Fruit fly (Drosophila melanogaster) whole organism, embryonic: ENCODE data around the gene CG2854.
A peak's percentile ranks its signal among the peaks of the same experiment; 100 is the strongest.

Experiments used
- Bgb ChIP-seq: fragments of 200-800 bp; sonication (Bioruptor generic); IDR thresholded peaks from 2 replicates; pipeline ENCODE4 v1.3.6; 2022; ENCODE audit warnings: missing biosample characterization, missing genetic modification characterization; ENCODE audit not compliant: partially characterized antibody
- BtbVII ChIP-seq: fragments of 200-800 bp; sonication (Bioruptor generic); optimal IDR thresholded peaks from 3 replicates; lab custom pipeline; 2017; ENCODE audit warnings: missing biosample characterization, mild to moderate bottlenecking, missing genetic modification characterization
- CG10462 ChIP-seq: fragments of 200-800 bp; sonication (Bioruptor generic); optimal IDR thresholded peaks from 2 replicates; lab custom pipeline; 2016; ENCODE audit warnings: missing biosample characterization, missing genetic modification characterization
- CG11696 ChIP-seq: fragments of 200-800 bp; sonication (Bioruptor generic); IDR thresholded peaks from 2 replicates; pipeline ENCODE4 v1.3.6; 2022; ENCODE audit warnings: missing biosample characterization, missing genetic modification characterization
- CG12236 ChIP-seq: fragments of 200-800 bp; sonication (Bioruptor generic); optimal IDR thresholded peaks from 2 replicates; lab custom pipeline; 2016; ENCODE audit warnings: missing biosample characterization, missing genetic modification characterization
- CG12391 ChIP-seq: fragments of 200-800 bp; sonication (Bioruptor generic); optimal IDR thresholded peaks from 3 replicates; lab custom pipeline; 2018; ENCODE audit warnings: missing biosample characterization, mild to moderate bottlenecking, missing genetic modification characterization, moderate library complexity
- CG13424 ChIP-seq: fragments of 200-800 bp; sonication (Bioruptor generic); optimal IDR thresholded peaks from 2 replicates; lab custom pipeline; 2019; ENCODE audit warnings: missing biosample characterization, mild to moderate bottlenecking, missing genetic modification characterization, moderate library complexity
- CG15073 ChIP-seq: fragments of 200-800 bp; sonication (Bioruptor generic); optimal IDR thresholded peaks from 2 replicates; lab custom pipeline; 2016; ENCODE audit warnings: missing biosample characterization, missing genetic modification characterization
- CG15514 ChIP-seq: fragments of 200-800 bp; sonication (Bioruptor generic); optimal IDR thresholded peaks from 3 replicates; lab custom pipeline; 2017; ENCODE audit warnings: missing biosample characterization, missing genetic modification characterization, mild to moderate bottlenecking, moderate library complexity, missing genetic modification reagents
- CG18262 ChIP-seq: fragments of 200-800 bp; optimal IDR thresholded peaks from 3 replicates; lab custom pipeline; 2019; ENCODE audit warnings: missing biosample characterization, mild to moderate bottlenecking, missing genetic modification characterization, moderate library complexity
- CG1832 ChIP-seq: fragments of 200-800 bp; sonication (Bioruptor generic); optimal IDR thresholded peaks from 2 replicates; lab custom pipeline; 2017; ENCODE audit warnings: missing biosample characterization, mild to moderate bottlenecking, missing genetic modification characterization, inconsistent platforms
- CG18764 ChIP-seq: fragments of 200-800 bp; sonication (Bioruptor generic); optimal IDR thresholded peaks from 3 replicates; lab custom pipeline; 2016; ENCODE audit warnings: missing biosample characterization, missing genetic modification characterization
- CG32532 ChIP-seq: fragments of 200-800 bp; sonication (Bioruptor generic); IDR thresholded peaks from 2 replicates; pipeline ENCODE4 v1.3.6; 2022; ENCODE audit warnings: missing biosample characterization, missing genetic modification characterization
- CG3281 ChIP-seq: fragments of 200-800 bp; sonication (Bioruptor generic); optimal IDR thresholded peaks from 3 replicates; lab custom pipeline; 2017; ENCODE audit warnings: missing biosample characterization, mild to moderate bottlenecking, missing genetic modification characterization
- CG5245 ChIP-seq: fragments of 200-800 bp; sonication (Bioruptor generic); optimal IDR thresholded peaks from 3 replicates; lab custom pipeline; 2016; ENCODE audit warnings: missing biosample characterization, missing genetic modification characterization
- CG6854 ChIP-seq: fragments of 200-800 bp; sonication (Bioruptor generic); optimal IDR thresholded peaks from 3 replicates; lab custom pipeline; 2017; ENCODE audit warnings: missing biosample characterization, mild to moderate bottlenecking, missing genetic modification characterization
- CG8281 ChIP-seq: fragments of 200-800 bp; sonication (Bioruptor generic); optimal IDR thresholded peaks from 2 replicates; lab custom pipeline; 2018; ENCODE audit warnings: missing biosample characterization, mild to moderate bottlenecking, missing genetic modification characterization, moderate library complexity
- CG9437 ChIP-seq: fragments of 200-800 bp; sonication (Bioruptor generic); optimal IDR thresholded peaks from 2 replicates; lab custom pipeline; 2018; ENCODE audit warnings: missing biosample characterization, mild to moderate bottlenecking, missing genetic modification characterization
- CG9817 ChIP-seq: fragments of 200-800 bp; sonication (Bioruptor generic); optimal IDR thresholded peaks from 2 replicates; lab custom pipeline; 2018; ENCODE audit warnings: missing biosample characterization, mild to moderate bottlenecking, missing genetic modification characterization, moderate library complexity
- Dref ChIP-seq: fragments of 200-800 bp; sonication (Bioruptor generic); IDR thresholded peaks from 2 replicates; pipeline ENCODE4 v1.3.6; 2022; ENCODE audit warnings: missing biosample characterization, missing genetic modification characterization
- Elba2 ChIP-seq: fragments of 200-800 bp; sonication (Bioruptor generic); optimal IDR thresholded peaks from 3 replicates; lab custom pipeline; 2016; ENCODE audit warnings: missing biosample characterization, missing genetic modification characterization
- Oaz ChIP-seq: fragments of 200-800 bp; sonication (Bioruptor generic); IDR thresholded peaks from 2 replicates; pipeline ENCODE4 v1.3.6; 2022; ENCODE audit warnings: missing biosample characterization, missing genetic modification characterization
- Ptx1 ChIP-seq: fragments of 200-800 bp; sonication (Bioruptor generic); IDR thresholded peaks from 2 replicates; pipeline ENCODE4 v1.3.6; 2022; ENCODE audit warnings: missing biosample characterization, missing genetic modification characterization
- ato ChIP-seq: fragments of 200-800 bp; sonication (Bioruptor generic); IDR thresholded peaks from 2 replicates; pipeline ENCODE4 v1.3.6; 2022; ENCODE audit warnings: missing biosample characterization, missing genetic modification characterization; ENCODE audit not compliant: partially characterized antibody
- bab2 ChIP-seq: fragments of 200-800 bp; sonication (Bioruptor generic); optimal IDR thresholded peaks from 2 replicates; lab custom pipeline; 2016; ENCODE audit warnings: missing biosample characterization, missing genetic modification characterization
- bbx ChIP-seq: fragments of 200-800 bp; sonication (Bioruptor generic); IDR thresholded peaks from 2 replicates; pipeline ENCODE4 v1.3.6; 2022; ENCODE audit warnings: missing biosample characterization, missing genetic modification characterization; ENCODE audit not compliant: partially characterized antibody
- cad ChIP-seq: fragments of >200 bp; optimal IDR thresholded peaks from 2 replicates; lab custom pipeline; 2017; ENCODE audit warnings: missing biosample characterization, missing genetic modification characterization
- chif ChIP-seq, 2 experiments: fragments of 200-800 bp; sonication (Bioruptor generic); optimal IDR thresholded peaks; 3 replicates each; lab custom pipeline; 2016; ENCODE audit warnings: missing biosample characterization in 2 of 2, missing genetic modification characterization in 2 of 2
- chn ChIP-seq: fragments of 200-800 bp; sonication (Bioruptor generic); optimal IDR thresholded peaks from 2 replicates; lab custom pipeline; 2016; ENCODE audit warnings: missing biosample characterization, missing genetic modification characterization
- dimm ChIP-seq: fragments of 200-800 bp; sonication (Bioruptor generic); IDR thresholded peaks from 2 replicates; pipeline ENCODE4 v1.3.6; 2022; ENCODE audit warnings: missing biosample characterization, missing genetic modification characterization
- disco-r ChIP-seq: fragments of 200-800 bp; sonication (Bioruptor generic); optimal IDR thresholded peaks from 2 replicates; lab custom pipeline; 2016; ENCODE audit warnings: missing biosample characterization, missing genetic modification characterization
- eve ChIP-seq, 2 experiments: fragments of >200 bp; optimal IDR thresholded peaks; 2 replicates each; lab custom pipeline; 2017; ENCODE audit warnings: missing biosample characterization in 2 of 2, missing genetic modification characterization in 2 of 2
- gce ChIP-seq: fragments of 200-800 bp; sonication (Bioruptor generic); IDR thresholded peaks from 3 replicates; pipeline ENCODE4 v1.3.6; 2022; ENCODE audit warnings: missing biosample characterization, missing genetic modification characterization
- gcm2 ChIP-seq: fragments of 200-800 bp; sonication (Bioruptor generic); optimal IDR thresholded peaks from 2 replicates; lab custom pipeline; 2016; ENCODE audit warnings: missing biosample characterization, missing genetic modification characterization
- hb ChIP-seq: fragments of 200-800 bp; sonication (Bioruptor generic); IDR thresholded peaks from 3 replicates; pipeline ENCODE4 v1.3.6; 2022; ENCODE audit warnings: missing biosample characterization, missing genetic modification characterization; ENCODE audit not compliant: partially characterized antibody
- hkb ChIP-seq, 2 experiments: fragments of 200-800 bp in 1 of 2; fragments of >200 bp in 1 of 2; sonication (Bioruptor generic) in 1 of 2; IDR thresholded peaks in 1 of 2; optimal IDR thresholded peaks in 1 of 2; 2 replicates each; pipeline versions ENCODE4 v1.3.6 to Lab custom; 2017 to 2022; ENCODE audit warnings: missing biosample characterization in 1 of 2, missing genetic modification characterization in 1 of 2
- klu ChIP-seq: fragments of 200-800 bp; sonication (Bioruptor generic); IDR thresholded peaks from 2 replicates; pipeline ENCODE4 v1.3.6; 2022; ENCODE audit warnings: missing biosample characterization, missing genetic modification characterization
- kni ChIP-seq: fragments of 200-800 bp; sonication (Bioruptor generic); optimal IDR thresholded peaks from 3 replicates; lab custom pipeline; 2017; ENCODE audit warnings: mild to moderate bottlenecking, missing biosample characterization, missing genetic modification reagents, missing genetic modification characterization
- lab ChIP-seq: fragments of 200-800 bp; sonication (Bioruptor generic); optimal IDR thresholded peaks from 3 replicates; lab custom pipeline; 2017; ENCODE audit warnings: missing biosample characterization, missing genetic modification characterization, mild to moderate bottlenecking, moderate library complexity, missing genetic modification reagents
- oc ChIP-seq: fragments of 200-800 bp; sonication (Bioruptor generic); optimal IDR thresholded peaks from 2 replicates; lab custom pipeline; 2018; ENCODE audit warnings: missing biosample characterization, mild to moderate bottlenecking, missing genetic modification characterization, moderate library complexity
- odd ChIP-seq: fragments of 200-800 bp; sonication (Bioruptor generic); optimal IDR thresholded peaks from 2 replicates; lab custom pipeline; 2017; ENCODE audit warnings: missing biosample characterization, mild to moderate bottlenecking, missing genetic modification characterization
- org-1 ChIP-seq: fragments of 200-800 bp; sonication (Bioruptor generic); optimal IDR thresholded peaks from 2 replicates; lab custom pipeline; 2017; ENCODE audit warnings: missing biosample characterization, missing genetic modification characterization
- peb ChIP-seq: fragments of 200-800 bp; sonication (Bioruptor generic); IDR thresholded peaks from 2 replicates; pipeline ENCODE4 v1.3.6; 2022; ENCODE audit warnings: missing biosample characterization, missing genetic modification characterization
- rib ChIP-seq: fragments of 200-800 bp; sonication (Bioruptor generic); IDR thresholded peaks from 2 replicates; pipeline ENCODE4 v1.3.6; 2022; ENCODE audit warnings: missing biosample characterization, missing genetic modification characterization
- seq ChIP-seq: fragments of 200-800 bp; sonication (Bioruptor generic); IDR thresholded peaks from 2 replicates; pipeline ENCODE4 v1.3.6; 2022; ENCODE audit warnings: missing biosample characterization, missing genetic modification characterization
- slou ChIP-seq: fragments of 200-800 bp; sonication (Bioruptor generic); optimal IDR thresholded peaks from 3 replicates; lab custom pipeline; 2016; ENCODE audit warnings: missing biosample characterization, missing genetic modification characterization
- tll ChIP-seq, 2 experiments: fragments of 200-800 bp in 1 of 2; fragments of >200 bp in 1 of 2; sonication (Bioruptor generic) in 1 of 2; optimal IDR thresholded peaks; 2 replicates each; lab custom pipeline; 2017 to 2019; ENCODE audit warnings: missing biosample characterization in 2 of 2, missing genetic modification characterization in 2 of 2, mild to moderate bottlenecking in 1 of 2, moderate library complexity in 1 of 2
- trem ChIP-seq: fragments of 200-800 bp; optimal IDR thresholded peaks from 3 replicates; lab custom pipeline; 2019; ENCODE audit warnings: missing biosample characterization, mild to moderate bottlenecking, missing genetic modification characterization, moderate library complexity
- tup ChIP-seq: fragments of 200-800 bp; sonication (Bioruptor generic); optimal IDR thresholded peaks from 2 replicates; lab custom pipeline; 2016; ENCODE audit warnings: missing biosample characterization, mild to moderate bottlenecking, missing genetic modification characterization, moderate library complexity
- vnd ChIP-seq: fragments of 200-800 bp; sonication (Bioruptor generic); IDR thresholded peaks from 3 replicates; pipeline ENCODE4 v1.3.6; 2022; ENCODE audit warnings: missing biosample characterization, missing genetic modification characterization; ENCODE audit not compliant: partially characterized antibody

Gene CG2854

DNA sequence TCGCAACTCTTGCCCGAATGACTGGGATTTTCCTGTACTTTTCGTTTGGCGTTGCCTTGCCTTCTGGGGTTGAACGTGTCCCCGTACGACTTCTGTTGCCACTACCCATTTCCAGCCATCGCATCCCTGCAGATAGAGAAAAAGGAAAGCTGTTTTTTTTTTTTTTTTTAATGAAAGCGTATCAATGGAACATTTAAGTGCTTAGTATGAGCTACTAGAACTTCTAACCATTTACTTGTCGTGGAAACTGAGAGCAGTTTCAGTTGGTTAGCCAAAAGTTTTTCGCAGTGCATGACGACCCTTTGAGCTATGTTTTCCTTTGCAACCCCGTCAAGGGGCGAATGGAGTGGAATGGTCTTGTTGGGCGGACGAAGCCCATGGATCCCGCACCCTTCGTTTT is 2.4 kb downstream of the CG2854 start (continued):
- TF ChIP-seq cad (GFP tag; lab: Kevin White, UChicago) (no peak), CG18764 (peak; percentile 46), bab2 (peak; percentile 86), odd (GFP tag; lab: Kevin White, UChicago) (peak; percentile 58), CG5245 (GFP tag; lab: Kevin White, UChicago) (peak; percentile 51), vnd (GFP tag; lab: Robert Waterston, UW) (no peak), chif (GFP tag; optimal IDR thresholded peaks at IDR 0.05; lab: Kevin White, UChicago) (peak; percentile 80 to 87), CG12391 (tag; lab: Kevin White, UChicago) (peak; percentile 80), Ptx1 (peak; percentile 79), slou (peak; percentile 64), CG8281 (no peak), eve (GFP tag; optimal IDR thresholded peaks at IDR 0.05; lab: Kevin White, UChicago) (no peak), peb (no peak), CG3281 (GFP tag; lab: Kevin White, UChicago) (peak; percentile 4), org-1 (GFP tag; lab: Kevin White, UChicago) (peak; percentile 75), dimm (GFP tag; lab: Robert Waterston, UW) (peak; percentile 63), tup (GFP tag; lab: Kevin White, UChicago) (no peak), gcm2 (GFP tag; lab: Kevin White, UChicago) (peak; percentile 59), tll (GFP tag; optimal IDR thresholded peaks at IDR 0.05; lab: Kevin White, UChicago) (no peak), seq (GFP tag; lab: Robert Waterston, UW) (peak; percentile 81), CG15073 (GFP tag; lab: Kevin White, UChicago) (no peak), CG32532 (GFP tag; lab: Robert Waterston, UW) (peak; percentile 69), disco-r (GFP tag; lab: Kevin White, UChicago) (peak; percentile 54), CG10462 (GFP tag; lab: Kevin White, UChicago) (peak; percentile 53), hb (GFP tag; lab: Robert Waterston, UW) (no peak), chn (GFP tag; lab: Kevin White, UChicago) (peak; percentile 84), Oaz (no peak), CG13424 (tag; lab: Kevin White, UChicago) (peak; percentile 55), CG11696 (GFP tag; lab: Robert Waterston, UW) (0 out of 2 replicates have a peak, but pooled peaks have one; percentile 23), CG9437 (GFP tag; lab: Kevin White, UChicago) (peak; percentile 46), rib (GFP tag; lab: Robert Waterston, UW) (no peak), klu (GFP tag; lab: Robert Waterston, UW) (0 out of 2 replicates have a peak, but pooled peaks have one; percentile 32), CG1832 (GFP tag; lab: Kevin White, UChicago) (no peak), CG12236 (GFP tag; lab: Kevin White, UChicago) (peak; percentile 58), Bgb (GFP tag; lab: Robert Waterston, UW) (no peak), CG15514 (GFP tag; lab: Kevin White, UChicago) (peak; percentile 26), CG9817 (tag; lab: Kevin White, UChicago) (peak; percentile 54), CG18262 (tag; lab: Kevin White, UChicago) (peak; percentile 74), lab (peak; percentile 84), gce (GFP tag; lab: Robert Waterston, UW) (peak; percentile 75; the same call in 2 of the 3 replicates), Elba2 (GFP tag; lab: Kevin White, UChicago) (no peak), kni (GFP tag; lab: Kevin White, UChicago) (no peak), trem (no peak), bbx (no peak), Dref (GFP tag; lab: Robert Waterston, UW) (no peak), hkb (optimal IDR thresholded peaks at IDR 0.05; lab: Kevin White, UChicago) (no peak), hkb (GFP tag; IDR thresholded peaks at IDR 0.05; lab: Robert Waterston, UW) (peak; percentile 75), CG6854 (GFP tag; lab: Kevin White, UChicago) (peak; percentile 38), ato (GFP tag; lab: Robert Waterston, UW) (no peak), BtbVII (GFP tag; lab: Kevin White, UChicago) (peak; percentile 40), oc (tag; lab: Kevin White, UChicago) (peak; percentile 59)
